Fruit fly (Drosophila melanogaster): ENCODE measurements around the gene dysf.

dysf gene

dm6 chr3R:26105407-26105806, 6.9 kb upstream of the dysf start:
- TF ChIP-seq fru (GFP tag; optimal IDR thresholded peaks at IDR 0.05) (no peak), CG32264 (GFP tag; optimal IDR thresholded peaks at IDR 0.05) (no peak), lola (GFP tag; optimal IDR thresholded peaks at IDR 0.05) (no peak), sage (GFP tag; optimal IDR thresholded peaks at IDR 0.05) (no peak), psq (GFP tag; optimal IDR thresholded peaks at IDR 0.05) (no peak), dl (GFP tag; optimal IDR thresholded peaks at IDR 0.05; ENCODE audit: insufficient read depth in 1 of 2, partially characterized antibody in 2 of 2) (no peak), CG9705 (GFP tag; optimal IDR thresholded peaks at IDR 0.05) (no peak), brk (GFP tag; optimal IDR thresholded peaks at IDR 0.05) (no peak), dmrt93B (GFP tag; optimal IDR thresholded peaks at IDR 0.05) (no peak)

DNA sequence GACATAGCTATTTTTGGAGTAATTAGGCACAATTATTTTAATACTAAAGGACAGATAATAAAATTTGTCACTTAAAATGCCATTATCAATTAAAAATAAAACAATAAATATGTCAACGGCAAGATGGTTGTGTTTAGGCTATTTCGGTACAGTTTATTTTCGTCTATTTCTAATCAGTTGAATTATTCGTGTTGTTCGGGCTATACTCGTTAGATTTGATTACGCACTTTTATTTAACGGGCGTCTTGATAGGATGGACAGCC, 6.6 kb upstream of the dysf start:
- TF ChIP-seq dsf (GFP tag; optimal IDR thresholded peaks at IDR 0.05; ENCODE audit: borderline replicate concordance), result no peak
- no peak for TF ChIP-seq br (GFP tag; optimal IDR thresholded peaks at IDR 0.05)
- no peak for TF ChIP-seq fru (GFP tag; optimal IDR thresholded peaks at IDR 0.05)
- no peak for TF ChIP-seq Sp1 (GFP tag; optimal IDR thresholded peaks at IDR 0.05)
- TF ChIP-seq Jra (GFP tag; optimal IDR thresholded peaks at IDR 0.05), result no peak
- no peak for TF ChIP-seq usp (GFP tag; optimal IDR thresholded peaks at IDR 0.05)
- TF ChIP-seq dl (GFP tag; optimal IDR thresholded peaks at IDR 0.05; ENCODE audit: insufficient read depth in 1 of 2, partially characterized antibody in 2 of 2), result no peak
- no peak for TF ChIP-seq Hnf4 (GFP tag; optimal IDR thresholded peaks at IDR 0.05)
- no peak for TF ChIP-seq rgr (GFP tag; optimal IDR thresholded peaks at IDR 0.05)
- no peak for TF ChIP-seq Dfd (GFP tag; optimal IDR thresholded peaks at IDR 0.05)
- no peak for TF ChIP-seq lola (GFP tag; optimal IDR thresholded peaks at IDR 0.05)

DNA sequence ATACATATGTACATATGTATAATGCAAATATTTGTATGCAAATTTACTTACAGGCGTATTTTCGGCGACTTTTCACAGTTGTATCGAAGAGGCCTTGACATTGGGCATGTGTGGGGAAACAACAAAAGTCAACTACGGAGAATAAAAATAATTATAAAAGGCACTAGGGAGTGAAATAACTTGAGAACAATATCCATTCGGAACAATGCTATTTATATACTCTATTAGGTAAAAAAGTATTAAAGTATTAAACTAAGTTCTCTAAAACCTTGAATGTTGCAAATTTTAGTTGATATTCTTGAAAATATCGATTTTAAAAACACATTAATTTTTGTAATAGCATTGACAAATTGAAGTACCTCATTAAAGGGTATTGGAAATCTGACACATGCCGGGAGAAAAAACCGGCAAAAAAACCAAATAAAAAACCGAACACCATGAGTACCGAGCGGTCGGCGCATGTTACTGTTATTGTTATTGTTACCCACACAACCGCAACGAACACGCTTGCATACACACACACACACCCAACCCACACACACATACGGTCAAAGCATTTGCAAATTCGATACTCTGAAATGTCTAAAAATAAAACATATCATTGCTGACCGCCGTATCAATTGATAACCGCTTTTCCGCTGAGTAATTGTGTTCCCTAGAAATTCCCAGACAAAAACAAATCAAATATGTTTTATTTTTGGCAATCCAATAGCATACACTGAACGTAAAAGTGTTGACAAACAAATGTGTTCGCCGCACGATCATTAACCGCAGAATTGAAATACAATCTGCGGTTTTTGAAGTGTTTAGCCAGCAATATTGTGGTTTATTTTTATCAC, 6.0 kb upstream of the dysf start:
- no peak for TF ChIP-seq CG32264 (GFP tag; optimal IDR thresholded peaks at IDR 0.05)
- no peak for TF ChIP-seq Hr78 (GFP tag; optimal IDR thresholded peaks at IDR 0.05)
- no peak for TF ChIP-seq Abd-B (GFP tag; optimal IDR thresholded peaks at IDR 0.05)
- no peak for TF ChIP-seq Rel (GFP tag; optimal IDR thresholded peaks at IDR 0.05)
- peak; percentile 70 for TF ChIP-seq Rel (tag; optimal IDR thresholded peaks at IDR 0.05)
- peak; percentile 54 for TF ChIP-seq jim (GFP tag; optimal IDR thresholded peaks at IDR 0.05)
- peak; percentile 83 for TF ChIP-seq Sp1 (GFP tag; optimal IDR thresholded peaks at IDR 0.05)
- peak; percentile 69 for TF ChIP-seq br (GFP tag; optimal IDR thresholded peaks at IDR 0.05)
- no peak for TF ChIP-seq CG9705 (GFP tag; optimal IDR thresholded peaks at IDR 0.05)
- TF ChIP-seq dl (GFP tag; optimal IDR thresholded peaks at IDR 0.05; ENCODE audit: insufficient read depth in 1 of 2, partially characterized antibody in 2 of 2), result no peak
- TF ChIP-seq CrebA (GFP tag; optimal IDR thresholded peaks at IDR 0.05; ENCODE audit: borderline replicate concordance), result no peak
- TF ChIP-seq ey (GFP tag; optimal IDR thresholded peaks at IDR 0.05), result peak; percentile 66
- TF ChIP-seq Dif (GFP tag; optimal IDR thresholded peaks at IDR 0.05; ENCODE audit: partially characterized antibody), result no peak
- peak; percentile 8 for TF ChIP-seq Dfd (GFP tag; optimal IDR thresholded peaks at IDR 0.05)
- no peak for TF ChIP-seq dsf (GFP tag; optimal IDR thresholded peaks at IDR 0.05; ENCODE audit: borderline replicate concordance)
- peak; percentile 59 for TF ChIP-seq brk (GFP tag; optimal IDR thresholded peaks at IDR 0.05)
- TF ChIP-seq fru (GFP tag; optimal IDR thresholded peaks at IDR 0.05), result peak; percentile 85
- no peak for TF ChIP-seq pan (optimal IDR thresholded peaks at IDR 0.05)
- TF ChIP-seq Vsx2 (GFP tag; optimal IDR thresholded peaks at IDR 0.05; ENCODE audit: partially characterized antibody), result no peak
- TF ChIP-seq tai (GFP tag; optimal IDR thresholded peaks at IDR 0.05), result peak; percentile 55
- peak; percentile 87 for TF ChIP-seq h (GFP tag; optimal IDR thresholded peaks at IDR 0.05)
- TF ChIP-seq woc (GFP tag; optimal IDR thresholded peaks at IDR 0.05), result peak; percentile 49
- no peak for TF ChIP-seq N (GFP tag; optimal IDR thresholded peaks at IDR 0.05)
- peak; percentile 71 for TF ChIP-seq Hnf4 (GFP tag; optimal IDR thresholded peaks at IDR 0.05)
- no peak for TF ChIP-seq lola (GFP tag; optimal IDR thresholded peaks at IDR 0.05)
- no peak for TF ChIP-seq GATAd (GFP tag; optimal IDR thresholded peaks at IDR 0.05)
- TF ChIP-seq Hr83 (GFP tag; optimal IDR thresholded peaks at IDR 0.05; ENCODE audit: poor library complexity, severe bottlenecking), result no peak
- TF ChIP-seq foxo (GFP tag; optimal IDR thresholded peaks at IDR 0.05), result peak in 1 of 2 experiments; percentile 86
- TF ChIP-seq psq (GFP tag; optimal IDR thresholded peaks at IDR 0.05), result peak; percentile 76
- peak; percentile 82 for TF ChIP-seq OdsH (GFP tag; optimal IDR thresholded peaks at IDR 0.05)
- peak; percentile 52 for TF ChIP-seq dmrt93B (GFP tag; optimal IDR thresholded peaks at IDR 0.05)
- TF ChIP-seq usp (GFP tag; optimal IDR thresholded peaks at IDR 0.05), result no peak
- TF ChIP-seq Mio (GFP tag; optimal IDR thresholded peaks at IDR 0.05), result no peak
- TF ChIP-seq Jra (GFP tag; optimal IDR thresholded peaks at IDR 0.05), result peak; percentile 58
- peak; percentile 78 for TF ChIP-seq rgr (GFP tag; optimal IDR thresholded peaks at IDR 0.05)
- no peak for TF ChIP-seq Myc (optimal IDR thresholded peaks at IDR 0.05)
- TF ChIP-seq sv (GFP tag; optimal IDR thresholded peaks at IDR 0.05), result no peak
- no peak for TF ChIP-seq sage (GFP tag; optimal IDR thresholded peaks at IDR 0.05)
- peak; percentile 79 for TF ChIP-seq HLH106 (tag; optimal IDR thresholded peaks at IDR 0.05)
